Fruit fly (Drosophila melanogaster) whole organism, embryonic: ENCODE results near the gene Mtpalpha.

Source experiments
- Ada2b ChIP-seq: fragments of 200-800 bp; sonication (Bioruptor generic); IDR thresholded peaks from 2 replicates; pipeline ENCODE4 v1.3.6; 2022; ENCODE audit warnings: missing biosample characterization, missing genetic modification characterization
- BEAF-32 ChIP-seq: fragments of 200-800 bp; sonication (Bioruptor generic); optimal IDR thresholded peaks from 3 replicates; lab custom pipeline; 2017; ENCODE audit warnings: missing biosample characterization, missing genetic modification characterization, mild to moderate bottlenecking, moderate library complexity, missing genetic modification reagents
- CG10366 ChIP-seq: fragments of 200-800 bp; sonication (Bioruptor generic); IDR thresholded peaks from 2 replicates; pipeline ENCODE4 v1.3.6; 2022; ENCODE audit warnings: missing biosample characterization, missing genetic modification characterization
- CG11456 ChIP-seq: fragments of 200-800 bp; sonication (Bioruptor generic); IDR thresholded peaks from 3 replicates; pipeline ENCODE4 v1.3.6; 2022; ENCODE audit warnings: missing biosample characterization, missing genetic modification characterization
- CG12071 ChIP-seq: fragments of 200-800 bp; sonication (Bioruptor generic); optimal IDR thresholded peaks from 3 replicates; lab custom pipeline; 2018; ENCODE audit warnings: missing biosample characterization, mild to moderate bottlenecking, missing genetic modification characterization
- CG1602 ChIP-seq: fragments of 200-800 bp; sonication (Bioruptor generic); optimal IDR thresholded peaks from 3 replicates; lab custom pipeline; 2016; ENCODE audit warnings: missing biosample characterization, missing genetic modification characterization
- CG1603 ChIP-seq: fragments of 200-800 bp; sonication (Bioruptor generic); optimal IDR thresholded peaks from 2 replicates; lab custom pipeline; 2019; ENCODE audit warnings: missing biosample characterization, mild to moderate bottlenecking, missing genetic modification characterization, moderate library complexity
- CG17359 ChIP-seq: fragments of 200-800 bp; sonication (Bioruptor generic); optimal IDR thresholded peaks from 3 replicates; lab custom pipeline; 2018; ENCODE audit warnings: missing biosample characterization, mild to moderate bottlenecking, missing genetic modification characterization, moderate library complexity
- CG2202 ChIP-seq: fragments of 200-800 bp; sonication (Bioruptor generic); optimal IDR thresholded peaks from 2 replicates; lab custom pipeline; 2018; ENCODE audit warnings: missing biosample characterization, mild to moderate bottlenecking, missing genetic modification characterization
- CG3065 ChIP-seq: fragments of 200-800 bp; sonication (Bioruptor generic); optimal IDR thresholded peaks from 2 replicates; lab custom pipeline; 2016; ENCODE audit warnings: missing biosample characterization, missing genetic modification characterization
- CG3281 ChIP-seq: fragments of 200-800 bp; sonication (Bioruptor generic); optimal IDR thresholded peaks from 3 replicates; lab custom pipeline; 2017; ENCODE audit warnings: missing biosample characterization, mild to moderate bottlenecking, missing genetic modification characterization
- CG3838 ChIP-seq: fragments of 200-800 bp; sonication (Bioruptor generic); optimal IDR thresholded peaks from 3 replicates; lab custom pipeline; 2016; ENCODE audit warnings: missing biosample characterization, missing genetic modification characterization
- CG42726 ChIP-seq: fragments of 200-800 bp; sonication (Bioruptor generic); IDR thresholded peaks from 2 replicates; pipeline ENCODE4 v1.3.6; 2022; ENCODE audit warnings: missing biosample characterization, missing genetic modification characterization; ENCODE audit not compliant: partially characterized antibody
- CG4360 ChIP-seq: fragments of 200-800 bp; sonication (Bioruptor generic); IDR thresholded peaks from 2 replicates; pipeline ENCODE4 v1.3.6; 2022; ENCODE audit warnings: missing biosample characterization, missing genetic modification characterization
- CG6813 ChIP-seq: fragments of 200-800 bp; sonication (Bioruptor generic); optimal IDR thresholded peaks from 2 replicates; lab custom pipeline; 2017; ENCODE audit warnings: missing biosample characterization, missing genetic modification characterization, mild to moderate bottlenecking, moderate library complexity, missing genetic modification reagents
- CG7839 ChIP-seq: fragments of 200-800 bp; sonication (Bioruptor generic); optimal IDR thresholded peaks from 3 replicates; lab custom pipeline; 2018; ENCODE audit warnings: missing biosample characterization, mild to moderate bottlenecking, missing genetic modification characterization, moderate library complexity
- CG7963 ChIP-seq: fragments of 200-800 bp; sonication (Bioruptor generic); IDR thresholded peaks from 3 replicates; pipeline ENCODE4 v1.3.6; 2022; ENCODE audit warnings: missing biosample characterization, missing genetic modification characterization; ENCODE audit not compliant: partially characterized antibody
- CG8281 ChIP-seq: fragments of 200-800 bp; sonication (Bioruptor generic); optimal IDR thresholded peaks from 2 replicates; lab custom pipeline; 2018; ENCODE audit warnings: missing biosample characterization, mild to moderate bottlenecking, missing genetic modification characterization, moderate library complexity
- CG8924 ChIP-seq: fragments of 200-800 bp; optimal IDR thresholded peaks from 3 replicates; lab custom pipeline; 2019; ENCODE audit warnings: missing biosample characterization, mild to moderate bottlenecking, missing genetic modification characterization, moderate library complexity
- CG9797 ChIP-seq: fragments of 200-800 bp; sonication (Bioruptor generic); optimal IDR thresholded peaks from 3 replicates; lab custom pipeline; 2018; ENCODE audit warnings: missing biosample characterization, mild to moderate bottlenecking, missing genetic modification characterization
- Deaf1 ChIP-seq: fragments of 200-800 bp; optimal IDR thresholded peaks from 3 replicates; lab custom pipeline; 2019; ENCODE audit warnings: missing biosample characterization, mild to moderate bottlenecking, missing genetic modification characterization, moderate library complexity
- Doc3 ChIP-seq: fragments of 200-800 bp; sonication (Bioruptor generic); IDR thresholded peaks from 3 replicates; pipeline ENCODE4 v1.3.6; 2022; ENCODE audit warnings: missing biosample characterization, missing genetic modification characterization; ENCODE audit not compliant: partially characterized antibody
- Jarid2 ChIP-seq: fragments of 200-800 bp; sonication (Bioruptor generic); optimal IDR thresholded peaks from 3 replicates; lab custom pipeline; 2017; ENCODE audit warnings: mild to moderate bottlenecking, missing biosample characterization, missing genetic modification reagents, missing genetic modification characterization
- Lpt ChIP-seq: fragments of >200 bp; optimal IDR thresholded peaks from 2 replicates; lab custom pipeline; 2018; ENCODE audit warnings: missing biosample characterization, missing genetic modification characterization
- Taf1 ChIP-seq: fragments of 200-800 bp; sonication (Bioruptor generic); IDR thresholded peaks from 2 replicates; pipeline ENCODE4 v1.3.6; 2022; ENCODE audit warnings: missing biosample characterization, missing genetic modification characterization
- Trl ChIP-seq, 3 experiments: fragments of >200 bp in 2 of 3; fragments of 200-800 bp in 1 of 3; sonication (Bioruptor generic) in 1 of 3; optimal IDR thresholded peaks; 2 replicates in 1 of 3; 3 replicates in 2 of 3; lab custom pipeline; 2016 to 2017; ENCODE audit warnings: missing biosample characterization in 1 of 3, missing genetic modification characterization in 1 of 3
- aop ChIP-seq: fragments of 200-800 bp; sonication (Bioruptor generic); IDR thresholded peaks from 2 replicates; pipeline ENCODE4 v1.3.6; 2022; ENCODE audit warnings: missing biosample characterization, missing genetic modification characterization
- ap ChIP-seq: fragments of 200-800 bp; sonication (Bioruptor generic); IDR thresholded peaks from 2 replicates; pipeline ENCODE4 v1.3.6; 2022; ENCODE audit warnings: missing biosample characterization, missing genetic modification characterization
- ash1 ChIP-seq: fragments of 200-800 bp; sonication (Bioruptor generic); optimal IDR thresholded peaks from 2 replicates; lab custom pipeline; 2018; ENCODE audit warnings: missing biosample characterization, mild to moderate bottlenecking, missing genetic modification characterization
- bab2 ChIP-seq: fragments of 200-800 bp; sonication (Bioruptor generic); optimal IDR thresholded peaks from 2 replicates; lab custom pipeline; 2016; ENCODE audit warnings: missing biosample characterization, missing genetic modification characterization
- br ChIP-seq: fragments of >200 bp; optimal IDR thresholded peaks from 2 replicates; lab custom pipeline; 2017
- chm ChIP-seq: fragments of 200-800 bp; sonication (Bioruptor generic); IDR thresholded peaks from 2 replicates; pipeline ENCODE4 v1.3.6; 2022; ENCODE audit warnings: missing biosample characterization, missing genetic modification characterization
- corto ChIP-seq: fragments of 200-800 bp; sonication (Bioruptor generic); optimal IDR thresholded peaks from 2 replicates; lab custom pipeline; 2016; ENCODE audit warnings: missing biosample characterization, mild to moderate bottlenecking, missing genetic modification characterization, moderate library complexity
- gcm ChIP-seq: fragments of 200-800 bp; sonication (Bioruptor generic); optimal IDR thresholded peaks from 2 replicates; lab custom pipeline; 2019; ENCODE audit warnings: missing biosample characterization, mild to moderate bottlenecking, missing genetic modification characterization, moderate library complexity
- gcm2 ChIP-seq: fragments of 200-800 bp; sonication (Bioruptor generic); optimal IDR thresholded peaks from 2 replicates; lab custom pipeline; 2016; ENCODE audit warnings: missing biosample characterization, missing genetic modification characterization
- grn ChIP-seq: fragments of 200-800 bp; sonication (Bioruptor generic); optimal IDR thresholded peaks from 3 replicates; lab custom pipeline; 2017; ENCODE audit warnings: missing biosample characterization, missing genetic modification characterization
- ham ChIP-seq: fragments of 200-800 bp; sonication (Bioruptor generic); IDR thresholded peaks from 2 replicates; pipeline ENCODE4 v1.3.6; 2022; ENCODE audit warnings: missing biosample characterization, missing genetic modification characterization
- hth ChIP-seq: fragments of >200 bp; optimal IDR thresholded peaks from 2 replicates; lab custom pipeline; 2017; ENCODE audit warnings: inconsistent platforms
- jing ChIP-seq: fragments of 200-800 bp; sonication (Bioruptor generic); optimal IDR thresholded peaks from 2 replicates; lab custom pipeline; 2018; ENCODE audit warnings: missing biosample characterization, mild to moderate bottlenecking, missing genetic modification characterization
- lab ChIP-seq: fragments of 200-800 bp; sonication (Bioruptor generic); optimal IDR thresholded peaks from 3 replicates; lab custom pipeline; 2017; ENCODE audit warnings: missing biosample characterization, missing genetic modification characterization, mild to moderate bottlenecking, moderate library complexity, missing genetic modification reagents
- nau ChIP-seq: fragments of 200-800 bp; sonication (Bioruptor generic); optimal IDR thresholded peaks from 3 replicates; lab custom pipeline; 2017; ENCODE audit warnings: missing biosample characterization, mild to moderate bottlenecking, missing genetic modification characterization, missing genetic modification reagents
- pnt ChIP-seq: fragments of 200-800 bp; sonication (Bioruptor generic); optimal IDR thresholded peaks from 3 replicates; lab custom pipeline; 2016; ENCODE audit warnings: missing biosample characterization, missing genetic modification characterization
- row ChIP-seq: fragments of 200-800 bp; sonication (Bioruptor generic); IDR thresholded peaks from 3 replicates; pipeline ENCODE4 v1.3.6; 2022; ENCODE audit warnings: missing biosample characterization, missing genetic modification characterization
- sens ChIP-seq: fragments of 200-800 bp; sonication (Bioruptor generic); peaks from one replicate; lab custom pipeline; 2016; ENCODE audit warnings: missing biosample characterization, missing genetic modification characterization
- slp2 ChIP-seq: fragments of 200-800 bp; sonication (Bioruptor generic); optimal IDR thresholded peaks from 2 replicates; lab custom pipeline; 2016; ENCODE audit warnings: missing biosample characterization, missing genetic modification characterization
- sr ChIP-seq: fragments of 200-800 bp; sonication (Bioruptor generic); IDR thresholded peaks from 3 replicates; pipeline ENCODE4 v1.3.6; 2022; ENCODE audit warnings: missing biosample characterization, missing genetic modification characterization
- tio ChIP-seq: fragments of 200-800 bp; sonication (Bioruptor generic); optimal IDR thresholded peaks from 2 replicates; lab custom pipeline; 2017; ENCODE audit warnings: missing biosample characterization, missing genetic modification characterization, inconsistent platforms
- toy ChIP-seq: fragments of 200-800 bp; sonication (Bioruptor generic); IDR thresholded peaks from 2 replicates; pipeline ENCODE4 v1.3.6; 2022; ENCODE audit warnings: missing biosample characterization, missing genetic modification characterization
- trem ChIP-seq: fragments of 200-800 bp; optimal IDR thresholded peaks from 3 replicates; lab custom pipeline; 2019; ENCODE audit warnings: missing biosample characterization, mild to moderate bottlenecking, missing genetic modification characterization, moderate library complexity
- zen2 ChIP-seq: fragments of 200-800 bp; sonication (Bioruptor generic); IDR thresholded peaks from 3 replicates; pipeline ENCODE4 v1.3.6; 2022; ENCODE audit warnings: missing biosample characterization, missing genetic modification characterization; ENCODE audit not compliant: partially characterized antibody

Gene Mtpalpha

dm6 chr2L:9594625-9595300 lies 18.2 kb upstream of the Mtpalpha start (continued):
- TF ChIP-seq nau (GFP tag; lab: Kevin White, UChicago) (no peak), lab (peak; percentile 9), CG9797 (GFP tag; lab: Kevin White, UChicago) (no peak), toy (no peak), trem (tag; lab: Kevin White, UChicago) (peak; percentile 62), sens (GFP tag; lab: Kevin White, UChicago) (peak; percentile 86), ash1 (GFP tag; lab: Kevin White, UChicago) (no peak), CG2202 (tag; lab: Kevin White, UChicago) (peak; percentile 46), CG4360 (GFP tag; lab: Robert Waterston, UW) (peak; percentile 39; the same call in 1 of the 2 replicates), CG6813 (GFP tag; lab: Kevin White, UChicago) (peak; percentile 32), jing (no peak), BEAF-32 (no peak), zen2 (GFP tag; lab: Robert Waterston, UW) (no peak), CG1602 (GFP tag; lab: Kevin White, UChicago) (peak; percentile 32), grn (GFP tag; lab: Kevin White, UChicago) (no peak), chm (GFP tag; lab: Robert Waterston, UW) (peak; percentile 72; the same call in 1 of the 2 replicates), CG3281 (GFP tag; lab: Kevin White, UChicago) (no peak), CG10366 (GFP tag; lab: Robert Waterston, UW) (no peak), row (GFP tag; lab: Robert Waterston, UW) (peak; percentile 75), Taf1 (no peak), tio (GFP tag; lab: Kevin White, UChicago) (peak; percentile 1), CG3838 (GFP tag; lab: Kevin White, UChicago) (no peak), pnt (GFP tag; lab: Kevin White, UChicago) (no peak), bab2 (GFP tag; lab: Kevin White, UChicago) (no peak), CG7839 (tag; lab: Kevin White, UChicago) (peak; percentile 61), Doc3 (GFP tag; lab: Robert Waterston, UW) (no peak), CG8281 (tag; lab: Kevin White, UChicago) (no peak), CG11456 (GFP tag; lab: Robert Waterston, UW) (no peak), ap (peak; percentile 45), CG8924 (peak; percentile 51), gcm2 (GFP tag; lab: Kevin White, UChicago) (peak; percentile 4), Lpt (GFP tag; lab: Kevin White, UChicago) (no peak), Deaf1 (tag; lab: Kevin White, UChicago) (no peak), CG12071 (GFP tag; lab: Kevin White, UChicago) (no peak), aop (GFP tag; lab: Robert Waterston, UW) (no peak), gcm (GFP tag; lab: Kevin White, UChicago) (peak; percentile 67), ham (GFP tag; lab: Robert Waterston, UW) (no peak), sr (GFP tag; lab: Robert Waterston, UW) (no peak), CG42726 (GFP tag; lab: Robert Waterston, UW) (no peak), slp2 (GFP tag; lab: Kevin White, UChicago) (no peak), CG7963 (no peak), CG17359 (tag; lab: Kevin White, UChicago) (peak; percentile 50), CG3065 (no peak), Trl (optimal IDR thresholded peaks at IDR 0.05; lab: Kevin White, UChicago) (no peak), Trl (GFP tag; optimal IDR thresholded peaks at IDR 0.05; lab: Kevin White, UChicago) (no peak), Ada2b (GFP tag; lab: Robert Waterston, UW) (no peak), Jarid2 (GFP tag; lab: Kevin White, UChicago) (no peak), CG1603 (tag; lab: Kevin White, UChicago) (peak; percentile 11), corto (no peak), hth (lab: Kevin White, UChicago) (no peak), br (lab: Kevin White, UChicago) (no peak)
